Worm (Caenorhabditis elegans): ENCODE results near the gene C04B4.1.
"Not testable (repeated sequence)": the region's sequence is repeated elsewhere in the genome, so short reads cannot be mapped to it uniquely, and the experiment has no call there.

The C04B4.1 gene

DNA sequence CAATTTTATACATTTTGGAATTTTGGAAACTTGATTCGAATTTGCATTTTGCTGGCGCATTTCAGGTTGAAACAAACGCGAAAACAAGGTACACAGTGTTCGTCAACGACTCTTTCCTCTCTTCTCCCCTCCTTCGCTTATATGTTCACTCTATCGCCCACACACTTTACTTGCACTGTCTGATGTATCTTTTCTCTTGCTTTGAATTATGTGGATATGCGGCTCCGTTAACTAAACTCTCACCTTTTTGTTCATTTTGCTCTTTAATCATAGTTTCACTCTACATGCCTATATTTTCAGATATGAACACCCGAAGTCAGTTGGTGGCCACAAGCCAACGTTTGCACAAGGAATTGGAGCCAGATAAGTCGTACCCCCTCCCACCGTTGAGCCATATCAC lies 13.7 kb downstream of the C04B4.1 start, which contains the start of gene W06D11.1:
W06D11.1 (plus strand) TSS at position 301 of the 400 bp plus-strand sequence.
- TF ChIP-seq R02D3.7 (tag; optimal IDR thresholded peaks at IDR 0.05) (no peak), sma-3 (GFP tag; optimal IDR thresholded peaks at IDR 0.05) (no peak), mbf-1 (tag; optimal IDR thresholded peaks at IDR 0.05) (no peak), nhr-23 (tag; optimal IDR thresholded peaks at IDR 0.05) (no peak), mdl-1 (tag; optimal IDR thresholded peaks at IDR 0.05) (no peak), crh-2 (tag; optimal IDR thresholded peaks at IDR 0.05) (no peak)

DNA sequence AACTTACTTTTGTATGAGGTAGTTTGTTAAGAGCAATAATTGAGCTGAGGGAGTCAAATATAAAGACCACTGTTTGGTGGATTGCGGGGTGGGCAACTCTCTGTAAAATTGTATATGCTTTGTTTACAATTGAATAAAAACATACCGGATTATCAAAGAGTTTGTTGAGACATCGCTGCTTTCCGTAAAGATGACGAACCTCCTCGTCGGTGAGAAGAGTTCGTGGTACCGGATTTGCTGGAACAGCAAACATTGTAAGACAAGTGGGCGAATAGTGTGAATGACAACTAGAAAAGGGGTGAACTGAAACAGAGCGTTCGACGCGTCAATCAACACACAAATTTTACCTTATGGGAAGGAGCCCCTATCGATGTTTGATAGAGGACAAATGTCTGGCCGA lies 15.8 kb downstream of the C04B4.1 start, which contains the start of gene W06D11.2:
W06D11.2 (minus strand) TSS at position 339 of the 400 bp plus-strand sequence.
- TF ChIP-seq nhr-11 (tag; optimal IDR thresholded peaks at IDR 0.05) (no peak), Y55F3AM.14 (GFP tag; optimal IDR thresholded peaks at IDR 0.05) (no peak), nhr-129 (tag; optimal IDR thresholded peaks at IDR 0.05) (no peak), nhr-23 (tag; optimal IDR thresholded peaks at IDR 0.05) (no peak), nhr-77 (tag; optimal IDR thresholded peaks at IDR 0.05) (no peak), nhr-25 (tag; optimal IDR thresholded peaks at IDR 0.05) (no peak), crh-2 (tag; optimal IDR thresholded peaks at IDR 0.05) (no peak), snpc-4 (tag; optimal IDR thresholded peaks at IDR 0.05) (no peak), ztf-11 (tag; optimal IDR thresholded peaks at IDR 0.05) (no peak), ceh-16 (tag; optimal IDR thresholded peaks at IDR 0.05) (no peak), unc-62 (GFP tag; optimal IDR thresholded peaks at IDR 0.05) (no peak)

DNA sequence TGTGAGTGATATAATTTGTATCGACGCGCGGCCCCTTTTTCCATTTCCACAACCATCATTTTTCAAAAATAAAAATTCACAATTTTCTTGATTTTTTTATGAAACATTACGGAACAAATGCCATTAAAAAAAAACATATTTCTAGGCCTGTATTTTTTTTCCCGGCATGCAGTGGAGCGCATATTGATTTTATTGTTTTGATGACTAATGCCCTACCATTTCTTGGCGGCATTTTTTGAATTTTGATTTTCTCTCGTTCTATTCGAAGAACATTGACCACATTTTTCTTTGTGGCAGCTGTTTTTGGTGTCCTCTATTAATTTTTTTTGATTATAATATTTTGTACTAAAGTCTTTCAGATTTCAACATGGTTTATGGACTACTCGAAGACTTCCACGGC lies 17.7 kb downstream of the C04B4.1 start, which contains the start of gene W06D11.3:
W06D11.3 (plus strand) TSS at position 360 of the 400 bp plus-strand sequence.
- TF ChIP-seq lin-13 (GFP tag; optimal IDR thresholded peaks at IDR 0.05), result no peak
- no peak for TF ChIP-seq crh-2 (tag; optimal IDR thresholded peaks at IDR 0.05)
- TF ChIP-seq unc-39 (tag; optimal IDR thresholded peaks at IDR 0.05), result no peak
- no peak for TF ChIP-seq dmd-4 (tag; optimal IDR thresholded peaks at IDR 0.05)
- TF ChIP-seq F13H6.1 (tag; optimal IDR thresholded peaks at IDR 0.05), result no peak
- TF ChIP-seq mbf-1 (tag; optimal IDR thresholded peaks at IDR 0.05), result no peak
- TF ChIP-seq snpc-4 (tag; optimal IDR thresholded peaks at IDR 0.05), result no peak
- no peak for TF ChIP-seq Y55F3AM.14 (GFP tag; optimal IDR thresholded peaks at IDR 0.05)
- no peak for TF ChIP-seq sem-4 (tag; optimal IDR thresholded peaks at IDR 0.05)
- TF ChIP-seq mdl-1 (tag; optimal IDR thresholded peaks at IDR 0.05), result no peak

DNA sequence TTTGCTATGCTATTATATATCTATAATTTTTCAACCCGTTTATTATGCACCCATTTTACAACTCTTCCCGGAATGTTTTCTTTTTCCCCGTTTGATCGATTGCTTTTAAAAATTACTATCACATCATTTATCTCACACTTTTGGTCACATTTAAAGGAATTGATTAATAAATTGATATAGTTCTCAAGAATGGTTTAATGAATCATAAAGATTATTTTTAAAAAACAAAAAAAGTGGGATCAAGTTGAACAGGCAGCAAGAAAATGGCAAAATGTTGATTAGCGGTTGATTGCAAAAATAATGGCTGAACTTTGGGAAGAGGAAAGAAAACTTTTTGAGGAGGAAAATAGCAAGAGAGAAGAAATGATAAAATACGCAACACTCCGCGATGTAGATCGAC lies 19.3 kb downstream of the C04B4.1 start, which contains the start of gene W06D11.5:
W06D11.5 (plus strand) TSS at position 301 of the 400 bp plus-strand sequence.
- TF ChIP-seq R02D3.7 (tag; optimal IDR thresholded peaks at IDR 0.05), result no peak
- TF ChIP-seq nhr-237 (tag; optimal IDR thresholded peaks at IDR 0.05), result no peak
- no peak for TF ChIP-seq nhr-77 (tag; optimal IDR thresholded peaks at IDR 0.05)
- no peak for TF ChIP-seq ceh-82 (tag; optimal IDR thresholded peaks at IDR 0.05)
- TF ChIP-seq fos-1 (tag; optimal IDR thresholded peaks at IDR 0.05), result no peak
- no peak for TF ChIP-seq ceh-16 (tag; optimal IDR thresholded peaks at IDR 0.05)
- no peak for TF ChIP-seq nhr-10 (tag; optimal IDR thresholded peaks at IDR 0.05)
- no peak for TF ChIP-seq skn-1 (tag; optimal IDR thresholded peaks at IDR 0.05)

ce11 chrX:12302755-12303154 lies 22.2 kb downstream of the C04B4.1 start, which contains the start of gene dot-1.3:
Gene dot-1.3 (minus strand): TSS chrX:12302855.
- not testable (repeated sequence) for TF ChIP-seq Y55F3AM.14 (GFP tag; optimal IDR thresholded peaks at IDR 0.05); nhr-6 (tag; optimal IDR thresholded peaks at IDR 0.05); nhr-12 (tag; optimal IDR thresholded peaks at IDR 0.05)

- no peak for TF ChIP-seq blmp-1 (tag; optimal IDR thresholded peaks at IDR 0.05; ENCODE audit: insufficient read depth)
- TF ChIP-seq sma-9 (GFP tag; optimal IDR thresholded peaks at IDR 0.05), result no peak
- TF ChIP-seq sma-9 (tag; optimal IDR thresholded peaks at IDR 0.05), result no peak
- no peak for TF ChIP-seq C34F6.9 (tag; optimal IDR thresholded peaks at IDR 0.05)
- no peak for TF ChIP-seq nhr-11 (tag; optimal IDR thresholded peaks at IDR 0.05)
- no peak for TF ChIP-seq nhr-23 (tag; optimal IDR thresholded peaks at IDR 0.05)
- no peak for TF ChIP-seq nhr-25 (tag; optimal IDR thresholded peaks at IDR 0.05)
- TF ChIP-seq dmd-4 (tag; optimal IDR thresholded peaks at IDR 0.05), result no peak
- TF ChIP-seq ama-1 (optimal IDR thresholded peaks at IDR 0.05), result no peak
- TF ChIP-seq ceh-82 (tag; optimal IDR thresholded peaks at IDR 0.05), result no peak
- TF ChIP-seq elt-1 (tag; optimal IDR thresholded peaks at IDR 0.05), result no peak
- no peak for TF ChIP-seq crh-2 (tag; optimal IDR thresholded peaks at IDR 0.05)
- TF ChIP-seq ztf-4 (tag; optimal IDR thresholded peaks at IDR 0.05), result no peak
- TF ChIP-seq nhr-12 (tag; optimal IDR thresholded peaks at IDR 0.05), result no peak
- TF ChIP-seq nhr-21 (tag; optimal IDR thresholded peaks at IDR 0.05), result no peak
- no peak for TF ChIP-seq lin-13 (GFP tag; optimal IDR thresholded peaks at IDR 0.05)
These were observed 23.7 kb downstream of the C04B4.1 start for ce11 chrX:12304231-12304630.

All from whole organism, L2 larva.